Worm (Caenorhabditis elegans) whole organism, midembryonic: Measurements from ENCODE around the gene Y42H9AR.2.

Source experiments
- T22C8.4 ChIP-seq: fragments of 200-800 bp; sonication (Bioruptor generic); IDR thresholded peaks from 2 replicates; pipeline ENCODE4 v1.3.6; 2022; ENCODE audit warnings: missing genetic modification characterization, missing compliant biosample characterization
- cog-1 ChIP-seq: sonication (generic microtip); optimal IDR thresholded peaks from 2 replicates; lab custom pipeline; 2016; ENCODE audit warnings: missing genetic modification characterization, missing compliant biosample characterization
- klf-2 ChIP-seq: fragments of 200-800 bp; sonication (Bioruptor generic); conservative IDR thresholded peaks from 2 replicates; pipeline ENCODE4 v1.3.6; 2022; ENCODE audit warnings: missing genetic modification reagents, missing genetic modification characterization, missing compliant biosample characterization
- med-1 ChIP-seq: sonication (generic microtip); optimal IDR thresholded peaks from 2 replicates; lab custom pipeline; 2017; ENCODE audit warnings: missing genetic modification characterization, mild to moderate bottlenecking, missing compliant biosample characterization, antibody characterized with exemption, missing genetic modification reagents; ENCODE audit not compliant: insufficient read depth
- ref-1 ChIP-seq: fragments of 200-800 bp; sonication (Bioruptor generic); conservative IDR thresholded peaks from 2 replicates; pipeline ENCODE4 v1.3.6; 2022; ENCODE audit warnings: missing genetic modification reagents, missing genetic modification characterization, missing compliant biosample characterization
- tab-1 ChIP-seq: fragments of 200-800 bp; sonication (Bioruptor generic); IDR thresholded peaks from 2 replicates; pipeline ENCODE4 v1.3.6; 2022; ENCODE audit warnings: missing genetic modification characterization, missing compliant biosample characterization
- ztf-23 ChIP-seq: fragments of 200-800 bp; sonication (Bioruptor generic); IDR thresholded peaks from 2 replicates; pipeline ENCODE4 v1.3.6; 2022; ENCODE audit warnings: missing genetic modification reagents, missing genetic modification characterization, missing compliant biosample characterization
- ztf-29 ChIP-seq: fragments of 200-800 bp; sonication (Bioruptor generic); IDR thresholded peaks from 2 replicates; pipeline ENCODE4 v1.3.6; 2022; ENCODE audit warnings: missing genetic modification reagents, missing genetic modification characterization, missing compliant biosample characterization

- no peak for TF ChIP-seq med-1
- no peak for TF ChIP-seq cog-1 (tag; lab: Kevin White, UChicago)
- no peak for TF ChIP-seq klf-2 (GFP tag; lab: Robert Waterston, UW)
- TF ChIP-seq ztf-29 = no peak
- no peak for TF ChIP-seq T22C8.4 (GFP tag; lab: Robert Waterston, UW)
- TF ChIP-seq ref-1 = no peak
- TF ChIP-seq tab-1 (GFP tag; lab: Robert Waterston, UW) = no peak
- no peak for TF ChIP-seq ztf-23 (GFP tag; lab: Robert Waterston, UW)
Measured at ce11 chrIV:8062359-8062758, 37.3 kb upstream of the Y42H9AR.2 start, which contains the start of gene sax-7.
